Fruit fly (Drosophila melanogaster): ENCODE measurements around the gene Pus1.
A peak's percentile ranks its signal among the peaks of the same experiment; 100 is the strongest.

The Pus1 gene

DNA sequence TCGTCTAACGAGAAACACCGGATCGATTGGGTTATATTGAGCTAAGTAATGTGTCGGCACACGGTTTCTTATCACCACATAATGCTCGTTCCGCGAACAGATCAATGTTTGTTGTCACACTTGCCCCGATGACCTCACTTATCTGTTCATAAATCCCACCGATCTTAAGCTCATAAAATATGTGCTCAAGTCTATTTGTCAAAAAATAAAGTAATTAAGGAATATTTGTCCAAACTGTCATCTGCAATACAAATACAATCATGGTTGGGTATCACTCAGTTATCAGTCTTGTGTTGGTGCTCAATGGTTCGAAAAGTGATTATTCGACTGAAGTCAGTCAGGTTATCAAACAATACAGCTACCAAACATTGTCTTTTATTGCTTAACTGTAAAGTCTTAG is 44.2 kb downstream of the Pus1 start (continued):
- TF ChIP-seq CG2875 (GFP tag; optimal IDR thresholded peaks at IDR 0.05) (peak; percentile 13), CG10979 (tag; optimal IDR thresholded peaks at IDR 0.05) (peak; percentile 12), lov (optimal IDR thresholded peaks at IDR 0.05) (no peak), lov (GFP tag; IDR thresholded peaks at IDR 0.05) (0 out of 3 replicates have a peak, but pooled peaks have one; percentile 30), nau (GFP tag; optimal IDR thresholded peaks at IDR 0.05) (no peak), CG4820 (GFP tag; optimal IDR thresholded peaks at IDR 0.05) (no peak), Doc3 (GFP tag; IDR thresholded peaks at IDR 0.05; ENCODE audit: partially characterized antibody) (no peak), disco-r (GFP tag; optimal IDR thresholded peaks at IDR 0.05) (no peak), CG9817 (tag; optimal IDR thresholded peaks at IDR 0.05) (no peak), CG1647 (GFP tag; optimal IDR thresholded peaks at IDR 0.05) (no peak), bowl (GFP tag; IDR thresholded peaks at IDR 0.05) (no peak), CG4328 (GFP tag; optimal IDR thresholded peaks at IDR 0.05) (no peak), sim (GFP tag; IDR thresholded peaks at IDR 0.05) (no peak), mld (GFP tag; IDR thresholded peaks at IDR 0.05; ENCODE audit: partially characterized antibody) (no peak), CG32772 (GFP tag; IDR thresholded peaks at IDR 0.05) (no peak), gro (GFP tag; optimal IDR thresholded peaks at IDR 0.05) (peak; percentile 34), CG12299 (tag; optimal IDR thresholded peaks at IDR 0.05) (no peak), Max (GFP tag; optimal IDR thresholded peaks at IDR 0.05) (peak; percentile 8), exex (tag; optimal IDR thresholded peaks at IDR 0.05) (peak; percentile 37), Dbx (GFP tag; IDR thresholded peaks at IDR 0.05) (no peak), eve (GFP tag; optimal IDR thresholded peaks at IDR 0.05) (peak in 1 of 2 experiments; percentile 2), gcm2 (GFP tag; optimal IDR thresholded peaks at IDR 0.05) (no peak), wek (GFP tag; optimal IDR thresholded peaks at IDR 0.05) (peak; percentile 1), vvl (GFP tag; IDR thresholded peaks at IDR 0.05) (no peak), zen2 (GFP tag; IDR thresholded peaks at IDR 0.05; ENCODE audit: partially characterized antibody) (no peak), ase (GFP tag; IDR thresholded peaks at IDR 0.05) (no peak), CG1603 (tag; optimal IDR thresholded peaks at IDR 0.05) (peak; percentile 62), CG1832 (GFP tag; optimal IDR thresholded peaks at IDR 0.05) (no peak), CG13123 (GFP tag; optimal IDR thresholded peaks at IDR 0.05) (no peak), CG15601 (tag; optimal IDR thresholded peaks at IDR 0.05) (peak; percentile 6), sr (GFP tag; IDR thresholded peaks at IDR 0.05) (no peak), dmrt11E (tag; optimal IDR thresholded peaks at IDR 0.05) (peak; percentile 75), CG17802 (tag; optimal IDR thresholded peaks at IDR 0.05) (no peak), org-1 (GFP tag; optimal IDR thresholded peaks at IDR 0.05) (peak; percentile 10), CG4617 (GFP tag; optimal IDR thresholded peaks at IDR 0.05; ENCODE audit: borderline replicate concordance) (no peak), Pdp1 (GFP tag; optimal IDR thresholded peaks at IDR 0.05) (peak in 1 of 2 experiments; percentile 41), Lhr (GFP tag; optimal IDR thresholded peaks at IDR 0.05) (peak; percentile 16), CG1529 (GFP tag; optimal IDR thresholded peaks at IDR 0.05) (no peak), Xrp1 (GFP tag; IDR thresholded peaks at IDR 0.05) (peak; percentile 54; the same call in 1 of the 2 replicates), gsb-n (tag; optimal IDR thresholded peaks at IDR 0.05) (peak; percentile 26), tin (GFP tag; optimal IDR thresholded peaks at IDR 0.05) (no peak), fd96Cb (tag; optimal IDR thresholded peaks at IDR 0.05) (no peak), ci (GFP tag; IDR thresholded peaks at IDR 0.05) (no peak), zf30C (GFP tag; optimal IDR thresholded peaks at IDR 0.05) (no peak), CG31224 (GFP tag; IDR thresholded peaks at IDR 0.05) (no peak), B-H2 (GFP tag; optimal IDR thresholded peaks at IDR 0.05) (no peak), Asciz (GFP tag; optimal IDR thresholded peaks at IDR 0.05) (no peak), Ssrp (tag; optimal IDR thresholded peaks at IDR 0.05) (no peak), CG12659 (GFP tag; optimal IDR thresholded peaks at IDR 0.05) (no peak), grn (GFP tag; optimal IDR thresholded peaks at IDR 0.05) (peak; percentile 28), trem (tag; optimal IDR thresholded peaks at IDR 0.05) (no peak)

Measured in whole organism, embryonic.